Worm (Caenorhabditis elegans): ENCODE data around the gene lron-10.

The lron-10 gene

ce11 chrIII:10604325-10604724, 16.8 kb downstream of the lron-10 start:
- no peak for TF ChIP-seq zip-4 (GFP tag; optimal IDR thresholded peaks at IDR 0.05)
- no peak for TF ChIP-seq efl-1 (optimal IDR thresholded peaks at IDR 0.05)
- no peak for TF ChIP-seq efl-1 (GFP tag; optimal IDR thresholded peaks at IDR 0.05 in 1 of 2)
- TF ChIP-seq dsc-1 (tag; optimal IDR thresholded peaks at IDR 0.05), result peak; percentile 51
- TF ChIP-seq unc-130 (tag; optimal IDR thresholded peaks at IDR 0.05), result no peak
- no peak for TF ChIP-seq ceh-8 (GFP tag; optimal IDR thresholded peaks at IDR 0.05)
- no peak for TF ChIP-seq unc-62 (GFP tag; optimal IDR thresholded peaks at IDR 0.05)
- no peak for TF ChIP-seq mab-9 (GFP tag; IDR thresholded peaks at IDR 0.05)
- no peak for TF ChIP-seq nhr-85 (tag)
- TF ChIP-seq rnt-1 (tag; optimal IDR thresholded peaks at IDR 0.05), result no peak
- TF ChIP-seq ets-5 (GFP tag; IDR thresholded peaks at IDR 0.05), result no peak
- TF ChIP-seq pqm-1 (tag; optimal IDR thresholded peaks at IDR 0.05), result no peak
- TF ChIP-seq lin-35 (GFP tag; optimal IDR thresholded peaks at IDR 0.05), result no peak
- no peak for TF ChIP-seq ama-1 (optimal IDR thresholded peaks at IDR 0.05)
- no peak for TF ChIP-seq Y116A8C.19 (tag; optimal IDR thresholded peaks at IDR 0.05; ENCODE audit: borderline replicate concordance)
- peak; percentile 72 for TF ChIP-seq nhr-71 (tag; optimal IDR thresholded peaks at IDR 0.05)
- no peak for TF ChIP-seq fkh-10 (GFP tag; optimal IDR thresholded peaks at IDR 0.05)
- TF ChIP-seq sptf-1 (tag; optimal IDR thresholded peaks at IDR 0.05), result no peak
- TF ChIP-seq mef-2 (tag; optimal IDR thresholded peaks at IDR 0.05), result peak; percentile 24
- peak; percentile 4 for TF ChIP-seq F16B12.6 (tag; optimal IDR thresholded peaks at IDR 0.05)
- TF ChIP-seq nhr-47 (tag; optimal IDR thresholded peaks at IDR 0.05), result peak; percentile 65
- no peak for TF ChIP-seq C16A3.4 (tag; optimal IDR thresholded peaks at IDR 0.05)
- no peak for TF ChIP-seq nhr-90 (tag; optimal IDR thresholded peaks at IDR 0.05; ENCODE audit: poor library complexity)
- no peak for TF ChIP-seq nhr-20 (tag; optimal IDR thresholded peaks at IDR 0.05)
- no peak for TF ChIP-seq alr-1 (tag; optimal IDR thresholded peaks at IDR 0.05; ENCODE audit: borderline replicate concordance)
- no peak for TF ChIP-seq tlp-1 (tag; optimal IDR thresholded peaks at IDR 0.05)
- TF ChIP-seq nhr-237 (tag; optimal IDR thresholded peaks at IDR 0.05), result no peak
- no peak for TF ChIP-seq nhr-77 (tag; optimal IDR thresholded peaks at IDR 0.05)
- no peak for TF ChIP-seq xbp-1 (tag; optimal IDR thresholded peaks at IDR 0.05)
- TF ChIP-seq lin-14 (GFP tag; optimal IDR thresholded peaks at IDR 0.05), result peak; percentile 26
- no peak for TF ChIP-seq sup-37 (GFP tag; optimal IDR thresholded peaks at IDR 0.05)
- TF ChIP-seq dpl-1 (GFP tag; optimal IDR thresholded peaks at IDR 0.05), result no peak
- no peak for TF ChIP-seq nhr-12 (tag; optimal IDR thresholded peaks at IDR 0.05)
- no peak for TF ChIP-seq aha-1 (tag; optimal IDR thresholded peaks at IDR 0.05)
- no peak for TF ChIP-seq lsy-2 (tag; optimal IDR thresholded peaks at IDR 0.05)
- no peak for TF ChIP-seq tbx-2 (tag; optimal IDR thresholded peaks at IDR 0.05)
- peak; percentile 13 for TF ChIP-seq swsn-7 (tag; optimal IDR thresholded peaks at IDR 0.05)
- TF ChIP-seq nhr-19 (GFP tag; conservative IDR thresholded peaks at IDR 0.05), result no peak
- no peak for TF ChIP-seq lir-3 (tag; optimal IDR thresholded peaks at IDR 0.05; ENCODE audit: poor library complexity)
- TF ChIP-seq fkh-8 (tag; optimal IDR thresholded peaks at IDR 0.05), result peak; percentile 98
- no peak for TF ChIP-seq elt-2 (tag; optimal IDR thresholded peaks at IDR 0.05)
- TF ChIP-seq grh-1 (GFP tag; IDR thresholded peaks at IDR 0.05), result no peak
- TF ChIP-seq ceh-63 (GFP tag; optimal IDR thresholded peaks at IDR 0.05), result no peak
- TF ChIP-seq unc-98 (GFP tag; IDR thresholded peaks at IDR 0.05), result no peak
- no peak for TF ChIP-seq zag-1 (tag; optimal IDR thresholded peaks at IDR 0.05)

ce11 chrIII:10603248-10603647, 17.9 kb downstream of the lron-10 start, which contains the start of gene Y39A1A.2:
Gene Y39A1A.2 (minus strand): TSS chrIII:10603566.
- TF ChIP-seq nhr-90 (tag; optimal IDR thresholded peaks at IDR 0.05; ENCODE audit: poor library complexity) (no peak), egl-13 (tag; optimal IDR thresholded peaks at IDR 0.05) (no peak), nhr-84 (tag; optimal IDR thresholded peaks at IDR 0.05) (no peak)
